Fruit fly (Drosophila melanogaster): Measurements from ENCODE around the gene ush.

Gene ush

DNA sequence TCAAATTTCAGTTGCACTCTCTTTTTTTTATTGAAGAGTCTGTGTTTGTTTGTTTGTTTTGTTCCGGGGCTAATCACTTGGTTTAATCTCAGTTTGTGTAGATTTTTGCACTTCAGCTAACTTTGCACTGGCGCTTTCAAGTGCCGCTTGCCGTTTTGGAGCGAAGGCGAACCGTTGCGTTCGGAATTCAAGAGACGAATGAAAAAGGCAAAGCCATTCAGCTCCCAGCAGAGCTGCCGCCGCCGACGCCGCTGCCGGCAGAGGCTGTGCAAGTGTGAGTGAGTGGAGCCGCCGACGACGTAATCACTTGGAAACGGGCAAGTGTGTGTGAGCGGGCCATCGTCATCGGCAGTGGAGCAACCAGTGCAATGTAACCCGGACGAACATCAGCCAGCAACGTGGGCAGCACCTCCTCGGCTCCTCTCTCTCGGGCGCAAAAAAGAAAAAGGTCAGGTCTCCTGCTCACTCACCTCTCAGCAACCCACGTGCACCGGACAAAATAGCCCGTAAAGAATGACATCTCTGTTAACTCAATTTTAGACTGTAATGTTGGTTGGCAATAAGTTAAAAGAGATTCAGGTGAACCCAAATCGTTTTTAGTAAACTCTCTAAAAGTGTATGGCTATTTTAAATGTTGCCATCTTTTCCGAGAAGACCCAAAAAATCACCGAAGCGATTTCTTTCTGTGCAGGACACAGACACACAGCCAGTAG is 3.6 kb downstream of the ush start, which contains the start of gene cbt (continued):
- TF ChIP-seq CG4328 (GFP tag; optimal IDR thresholded peaks at IDR 0.05) = peak; percentile 96
- peak; percentile 95 for TF ChIP-seq CG3407 (GFP tag; optimal IDR thresholded peaks at IDR 0.05)
- peak; percentile 96 for TF ChIP-seq vfl (GFP tag; optimal IDR thresholded peaks at IDR 0.05)
- no peak for TF ChIP-seq CkIIα-i1 (GFP tag; IDR thresholded peaks at IDR 0.05)
- TF ChIP-seq otp (GFP tag; IDR thresholded peaks at IDR 0.05) = no peak
- TF ChIP-seq CG12299 (tag; optimal IDR thresholded peaks at IDR 0.05) = peak; percentile 97
- TF ChIP-seq NK7.1 (GFP tag; optimal IDR thresholded peaks at IDR 0.05) = peak; percentile 95
- TF ChIP-seq CG10274 (GFP tag; optimal IDR thresholded peaks at IDR 0.05) = peak; percentile 94
- TF ChIP-seq CG32772 (GFP tag; IDR thresholded peaks at IDR 0.05) = no peak
- TF ChIP-seq CG1832 (GFP tag; optimal IDR thresholded peaks at IDR 0.05) = no peak
- no peak for TF ChIP-seq CG7963 (GFP tag; IDR thresholded peaks at IDR 0.05; ENCODE audit: partially characterized antibody)
- TF ChIP-seq sisA (GFP tag; IDR thresholded peaks at IDR 0.05) = no peak
- TF ChIP-seq H2.0 (GFP tag; IDR thresholded peaks at IDR 0.05) = no peak
- peak; percentile 89 for TF ChIP-seq twi (tag; optimal IDR thresholded peaks at IDR 0.05)
- TF ChIP-seq CG34422 (GFP tag; IDR thresholded peaks at IDR 0.05) = no peak
- peak; percentile 91 for TF ChIP-seq trh (GFP tag; optimal IDR thresholded peaks at IDR 0.05)
- TF ChIP-seq CG8944 (GFP tag; optimal IDR thresholded peaks at IDR 0.05) = peak; percentile 98
- peak; percentile 73 for TF ChIP-seq Sry-δ (GFP tag; optimal IDR thresholded peaks at IDR 0.05)
- TF ChIP-seq fd96Cb (tag; optimal IDR thresholded peaks at IDR 0.05) = peak; percentile 97
- TF ChIP-seq tll (GFP tag; optimal IDR thresholded peaks at IDR 0.05) = no peak
- peak; percentile 94 for TF ChIP-seq Ssrp (tag; optimal IDR thresholded peaks at IDR 0.05)
- TF ChIP-seq tx (GFP tag; optimal IDR thresholded peaks at IDR 0.05) = peak; percentile 97
- peak; percentile 7 for TF ChIP-seq yki (optimal IDR thresholded peaks at IDR 0.05)
- TF ChIP-seq CG30403 (GFP tag; optimal IDR thresholded peaks at IDR 0.05) = peak; percentile 98
- TF ChIP-seq Dip3 (GFP tag; optimal IDR thresholded peaks at IDR 0.05) = peak; percentile 97
- peak; percentile 93 for TF ChIP-seq CG10267 (tag; optimal IDR thresholded peaks at IDR 0.05)
- TF ChIP-seq Fer2 (tag; optimal IDR thresholded peaks at IDR 0.05) = peak; percentile 94
- TF ChIP-seq tgo (GFP tag; IDR thresholded peaks at IDR 0.05) = no peak
- peak; percentile 95 for TF ChIP-seq CG17385 (GFP tag; optimal IDR thresholded peaks at IDR 0.05)
- TF ChIP-seq CG4617 (GFP tag; optimal IDR thresholded peaks at IDR 0.05; ENCODE audit: borderline replicate concordance) = peak; percentile 97
- TF ChIP-seq crc (GFP tag; optimal IDR thresholded peaks at IDR 0.05) = peak; percentile 98
- TF ChIP-seq az2 (GFP tag; optimal IDR thresholded peaks at IDR 0.05) = peak; percentile 98
- no peak for TF ChIP-seq CG16813 (GFP tag; IDR thresholded peaks at IDR 0.05; ENCODE audit: partially characterized antibody)
- peak in 1 of 2 experiments; percentile 95 for TF ChIP-seq Eip74EF (GFP tag; optimal IDR thresholded peaks at IDR 0.05)
- no peak for TF ChIP-seq unc-4 (GFP tag; IDR thresholded peaks at IDR 0.05; ENCODE audit: partially characterized antibody)
- peak; percentile 90 for TF ChIP-seq fd64A (GFP tag; optimal IDR thresholded peaks at IDR 0.05)
- no peak for TF ChIP-seq E2f2 (GFP tag; IDR thresholded peaks at IDR 0.05)
- peak; percentile 98 for TF ChIP-seq dmrt99B (tag; optimal IDR thresholded peaks at IDR 0.05)
- TF ChIP-seq Hsf (GFP tag; optimal IDR thresholded peaks at IDR 0.05) = peak; percentile 98
- peak; percentile 97 for TF ChIP-seq Mad (GFP tag; optimal IDR thresholded peaks at IDR 0.05)
- no peak for TF ChIP-seq sens-2 (GFP tag; IDR thresholded peaks at IDR 0.05)
- TF ChIP-seq CG9932 (GFP tag; IDR thresholded peaks at IDR 0.05) = no peak
- no peak for TF ChIP-seq Lpt (GFP tag; optimal IDR thresholded peaks at IDR 0.05)
- peak; percentile 97 for TF ChIP-seq CG4820 (GFP tag; optimal IDR thresholded peaks at IDR 0.05)
- TF ChIP-seq knrl (GFP tag; IDR thresholded peaks at IDR 0.05; ENCODE audit: partially characterized antibody) = no peak
- TF ChIP-seq Doc2 (GFP tag; IDR thresholded peaks at IDR 0.05) = no peak
- peak; percentile 99 for TF ChIP-seq CG10543 (GFP tag; optimal IDR thresholded peaks at IDR 0.05)
- peak; percentile 30 for TF ChIP-seq pzg (GFP tag; optimal IDR thresholded peaks at IDR 0.05)
- peak; percentile 94 for TF ChIP-seq cato (GFP tag; optimal IDR thresholded peaks at IDR 0.05; ENCODE audit: borderline replicate concordance)
- TF ChIP-seq sqz (GFP tag; optimal IDR thresholded peaks at IDR 0.05) = peak; percentile 91

Measured in whole organism, embryonic.